Worm (Caenorhabditis elegans): ENCODE measurements around the gene btb-22.

ce11 chrII:3277686-3278085 lies 21.9 kb upstream of the btb-22 start, which contains the start of gene F02E11.4:
- TF ChIP-seq ceh-36 (tag; optimal IDR thresholded peaks at IDR 0.05) (no peak), tra-4 (tag; optimal IDR thresholded peaks at IDR 0.05) (no peak), ama-1 (optimal IDR thresholded peaks at IDR 0.05) (no peak), sea-1 (GFP tag; conservative IDR thresholded peaks at IDR 0.05) (no peak), scrt-1 (GFP tag; IDR thresholded peaks at IDR 0.05) (no peak)

Measured in whole organism, early embryonic.